Fruit fly (Drosophila melanogaster) whole organism, prepupa: ENCODE results near the gene corn.

Source experiments
- CG15336 ChIP-seq: fragments of 200-800 bp; sonication (Bioruptor generic); IDR thresholded peaks from 2 replicates; pipeline ENCODE4 v1.3.6; 2022; ENCODE audit warnings: missing biosample characterization, missing genetic modification characterization
- CG34406 ChIP-seq: fragments of 200-800 bp; sonication (Bioruptor generic); optimal IDR thresholded peaks from 3 replicates; lab custom pipeline; 2016; ENCODE audit warnings: missing biosample characterization, missing genetic modification characterization
- CG3919 ChIP-seq: fragments of 200-800 bp; sonication (Bioruptor generic); optimal IDR thresholded peaks from 3 replicates; lab custom pipeline; 2016; ENCODE audit warnings: missing biosample characterization, missing genetic modification characterization
- CG7368 ChIP-seq: fragments of 200-800 bp; sonication (Bioruptor generic); optimal IDR thresholded peaks from 3 replicates; lab custom pipeline; 2016; ENCODE audit warnings: missing biosample characterization, missing genetic modification characterization
- CG8119 ChIP-seq: fragments of 200-800 bp; sonication (Bioruptor generic); IDR thresholded peaks from 3 replicates; pipeline ENCODE4 v1.3.6; 2022; ENCODE audit warnings: missing biosample characterization, missing genetic modification characterization
- Ets21C ChIP-seq: fragments of 200-800 bp; sonication (Bioruptor generic); optimal IDR thresholded peaks from 3 replicates; lab custom pipeline; 2016; ENCODE audit warnings: missing biosample characterization, missing genetic modification characterization
- Hr38 ChIP-seq: sonication (Bioruptor generic); optimal IDR thresholded peaks from 2 replicates; lab custom pipeline; 2016; ENCODE audit warnings: missing biosample characterization, missing genetic modification characterization
- Lpt ChIP-seq: fragments of 200-800 bp; sonication (Bioruptor generic); optimal IDR thresholded peaks from 3 replicates; lab custom pipeline; 2016; ENCODE audit warnings: missing biosample characterization, missing genetic modification characterization
- OdsH ChIP-seq: fragments of 200-800 bp; sonication (Bioruptor generic); optimal IDR thresholded peaks from 3 replicates; lab custom pipeline; 2016; ENCODE audit warnings: missing biosample characterization, missing genetic modification characterization
- Sox15 ChIP-seq: fragments of 200-800 bp; sonication (Bioruptor generic); optimal IDR thresholded peaks from 3 replicates; lab custom pipeline; 2016; ENCODE audit warnings: missing biosample characterization, missing genetic modification characterization
- eg ChIP-seq: fragments of 200-800 bp; sonication (Bioruptor generic); IDR thresholded peaks from 3 replicates; pipeline ENCODE4 v1.3.6; 2022; ENCODE audit warnings: missing biosample characterization, missing genetic modification characterization

DNA sequence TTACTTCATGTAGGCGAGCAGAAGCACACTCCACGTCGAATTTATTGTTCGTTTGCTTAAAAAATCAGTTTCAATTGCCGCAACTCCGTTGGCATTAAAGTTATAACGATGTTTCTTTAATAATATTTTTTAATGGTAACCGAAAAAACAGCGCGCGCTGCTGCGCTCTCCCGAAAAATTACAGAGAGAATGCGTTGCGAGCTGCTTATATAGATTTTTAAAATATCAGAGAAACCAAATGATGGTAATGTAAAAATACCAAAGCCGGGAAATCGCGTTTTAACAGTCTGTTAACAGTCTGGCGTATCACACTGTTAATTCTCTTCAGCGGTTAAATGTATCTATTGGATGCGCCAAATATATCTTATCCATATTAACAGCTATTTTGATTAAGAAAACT is at the start of gene corn:
- no peak for TF ChIP-seq CG15336 (GFP tag; lab: Robert Waterston, UW)
- no peak for TF ChIP-seq Hr38 (GFP tag; lab: Kevin White, UChicago)
- TF ChIP-seq OdsH (GFP tag; lab: Kevin White, UChicago): no peak
- TF ChIP-seq Sox15 (GFP tag; lab: Kevin White, UChicago): no peak
- TF ChIP-seq CG3919 (GFP tag; lab: Kevin White, UChicago): no peak
- TF ChIP-seq CG7368 (GFP tag; lab: Kevin White, UChicago): no peak
- no peak for TF ChIP-seq eg
- no peak for TF ChIP-seq CG8119 (GFP tag; lab: Robert Waterston, UW)
- no peak for TF ChIP-seq Ets21C (GFP tag; lab: Kevin White, UChicago)
- no peak for TF ChIP-seq Lpt (GFP tag; lab: Kevin White, UChicago)
- no peak for TF ChIP-seq CG34406 (GFP tag; lab: Kevin White, UChicago)
